Worm (Caenorhabditis elegans): ENCODE results near the gene gcy-23.

The gcy-23 gene

ce11 chrIV:3278822-3279221, 10.3 kb downstream of the gcy-23 start:
- no peak for TF ChIP-seq zip-5 (tag; optimal IDR thresholded peaks at IDR 0.05)
- TF ChIP-seq ref-2 (tag; optimal IDR thresholded peaks at IDR 0.05) = peak; percentile 21
- TF ChIP-seq unc-55 (GFP tag; optimal IDR thresholded peaks at IDR 0.05) = peak; percentile 62

DNA sequence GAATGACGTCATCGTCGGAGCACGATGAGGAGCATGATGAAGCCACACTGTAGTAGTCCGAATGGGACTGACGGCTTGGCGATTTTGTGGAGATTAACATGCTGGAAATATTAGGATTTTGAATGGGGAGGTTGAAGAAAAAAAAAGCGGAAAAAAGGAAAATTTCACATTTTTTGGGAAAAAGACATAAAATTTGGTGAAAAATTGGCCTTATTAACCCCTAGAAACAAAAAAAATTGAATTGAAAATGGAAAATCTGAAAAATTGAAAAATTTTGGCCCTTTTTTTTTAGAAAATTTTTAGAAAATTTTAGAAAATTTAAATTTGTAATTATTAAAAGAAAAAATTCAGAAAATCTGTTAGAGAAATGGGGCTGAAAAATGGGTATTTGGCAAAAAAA, 15.8 kb downstream of the gcy-23 start, which contains the start of gene T26C12.3:
TSS of gene T26C12.3 (minus strand) at position 101 of the 400 bp plus-strand sequence.
- TF ChIP-seq ama-1 (optimal IDR thresholded peaks at IDR 0.05) (no peak), ceh-14 (tag; optimal IDR thresholded peaks at IDR 0.05) (no peak), hlh-6 (tag; optimal IDR thresholded peaks at IDR 0.05) (no peak), ceh-9 (tag; optimal IDR thresholded peaks at IDR 0.05) (no peak), dve-1 (tag; optimal IDR thresholded peaks at IDR 0.05) (no peak), unc-55 (GFP tag; optimal IDR thresholded peaks at IDR 0.05) (no peak), hlh-13 (GFP tag; optimal IDR thresholded peaks at IDR 0.05) (no peak), hlh-15 (tag; optimal IDR thresholded peaks at IDR 0.05) (no peak), tbx-7 (tag; optimal IDR thresholded peaks at IDR 0.05) (no peak), pag-3 (tag; optimal IDR thresholded peaks at IDR 0.05; ENCODE audit: borderline replicate concordance) (no peak), ets-4 (tag; optimal IDR thresholded peaks at IDR 0.05) (no peak), ceh-48 (tag; optimal IDR thresholded peaks at IDR 0.05) (no peak), unc-3 (GFP tag; conservative IDR thresholded peaks at IDR 0.05) (no peak), unc-3 (tag; optimal IDR thresholded peaks at IDR 0.05) (no peak), sox-4 (tag; optimal IDR thresholded peaks at IDR 0.05) (no peak), ceh-22 (tag; optimal IDR thresholded peaks at IDR 0.05) (no peak), nfya-1 (tag; optimal IDR thresholded peaks at IDR 0.05) (no peak), gmeb-2 (tag; optimal IDR thresholded peaks at IDR 0.05) (no peak), fkh-10 (GFP tag; optimal IDR thresholded peaks at IDR 0.05) (no peak)

ce11 chrIV:3271342-3271741, 17.8 kb downstream of the gcy-23 start:
- no peak for TF ChIP-seq pag-3 (tag; optimal IDR thresholded peaks at IDR 0.05; ENCODE audit: borderline replicate concordance)
- no peak for TF ChIP-seq ceh-2 (tag; optimal IDR thresholded peaks at IDR 0.05)
- TF ChIP-seq ahr-1 (tag; optimal IDR thresholded peaks at IDR 0.05) = no peak
- no peak for TF ChIP-seq ceh-6 (GFP tag; optimal IDR thresholded peaks at IDR 0.05)
- TF ChIP-seq ceh-14 (tag; optimal IDR thresholded peaks at IDR 0.05) = no peak
- TF ChIP-seq fax-1 (tag; optimal IDR thresholded peaks at IDR 0.05) = no peak

DNA sequence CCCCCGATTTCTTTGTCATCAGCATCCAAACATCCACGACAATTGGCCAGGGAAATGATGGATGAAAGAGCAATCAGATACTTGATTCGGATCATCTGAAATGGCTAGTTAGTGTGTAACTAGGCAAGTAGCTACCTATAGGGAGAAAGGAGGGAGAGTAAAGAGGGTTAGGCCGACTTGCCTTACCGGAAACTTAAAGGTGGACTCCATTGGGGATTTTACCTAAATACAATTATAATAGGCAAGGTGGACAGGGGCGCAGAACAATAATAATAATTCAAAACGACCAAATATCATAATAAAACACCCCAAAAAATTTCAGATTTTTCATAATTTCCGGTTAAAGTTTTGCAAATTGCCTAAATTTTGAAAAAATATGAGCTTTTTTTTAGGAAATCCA, 21.6 kb downstream of the gcy-23 start, which contains the start of gene clec-173:
TSS of gene clec-173 (minus strand) at position 101 of the 400 bp plus-strand sequence.
- TF ChIP-seq ceh-14 (tag; optimal IDR thresholded peaks at IDR 0.05) = no peak
- TF ChIP-seq madf-2 (tag; optimal IDR thresholded peaks at IDR 0.05) = no peak
- TF ChIP-seq sox-4 (tag; optimal IDR thresholded peaks at IDR 0.05) = no peak

DNA sequence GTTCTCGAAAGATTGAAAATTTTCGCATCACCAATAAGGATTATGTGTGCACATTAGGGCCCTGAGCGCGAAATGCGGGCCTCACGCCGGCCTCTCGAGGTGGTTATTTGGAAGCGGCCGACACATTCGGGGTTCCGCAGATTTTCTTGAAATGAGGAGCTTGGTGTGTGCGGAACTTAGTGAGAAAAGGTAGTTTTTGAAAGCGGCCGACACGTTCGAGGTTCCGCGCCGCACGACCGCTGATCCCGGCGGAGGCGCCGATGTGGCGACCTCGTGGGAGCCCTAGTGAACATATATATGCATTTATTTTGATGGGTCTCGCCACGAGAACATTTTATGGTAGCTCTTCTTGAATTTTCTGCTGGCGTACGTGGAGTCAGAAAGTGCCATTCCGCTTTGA, 22.3 kb downstream of the gcy-23 start:
- TF ChIP-seq fax-1 (tag; optimal IDR thresholded peaks at IDR 0.05) = no peak
- TF ChIP-seq Y22D7AL.16 (tag; optimal IDR thresholded peaks at IDR 0.05) = no peak
- no peak for TF ChIP-seq fkh-6 (tag; optimal IDR thresholded peaks at IDR 0.05)
- no peak for TF ChIP-seq pqm-1 (tag; optimal IDR thresholded peaks at IDR 0.05)
- TF ChIP-seq ref-2 (tag; optimal IDR thresholded peaks at IDR 0.05) = no peak
- TF ChIP-seq nhr-232 (tag; optimal IDR thresholded peaks at IDR 0.05) = no peak
- TF ChIP-seq ceh-45 (GFP tag; IDR thresholded peaks at IDR 0.05) = no peak
- no peak for TF ChIP-seq ceh-22 (tag; optimal IDR thresholded peaks at IDR 0.05)
- TF ChIP-seq madf-2 (tag; optimal IDR thresholded peaks at IDR 0.05) = no peak
- TF ChIP-seq nhr-11 (tag; optimal IDR thresholded peaks at IDR 0.05) = no peak
- no peak for TF ChIP-seq C38D4.7 (GFP tag; optimal IDR thresholded peaks at IDR 0.05)
- TF ChIP-seq ceh-2 (tag; optimal IDR thresholded peaks at IDR 0.05) = no peak
- TF ChIP-seq hlh-15 (tag; optimal IDR thresholded peaks at IDR 0.05) = no peak
- TF ChIP-seq pax-1 (tag; optimal IDR thresholded peaks at IDR 0.05) = no peak
- no peak for TF ChIP-seq ceh-18 (tag; optimal IDR thresholded peaks at IDR 0.05)
- TF ChIP-seq ama-1 (optimal IDR thresholded peaks at IDR 0.05) = no peak
- TF ChIP-seq che-1 (tag; optimal IDR thresholded peaks at IDR 0.05) = no peak
